Worm (Caenorhabditis elegans): ENCODE measurements around the gene mel-11.

mel-11 gene

DNA sequence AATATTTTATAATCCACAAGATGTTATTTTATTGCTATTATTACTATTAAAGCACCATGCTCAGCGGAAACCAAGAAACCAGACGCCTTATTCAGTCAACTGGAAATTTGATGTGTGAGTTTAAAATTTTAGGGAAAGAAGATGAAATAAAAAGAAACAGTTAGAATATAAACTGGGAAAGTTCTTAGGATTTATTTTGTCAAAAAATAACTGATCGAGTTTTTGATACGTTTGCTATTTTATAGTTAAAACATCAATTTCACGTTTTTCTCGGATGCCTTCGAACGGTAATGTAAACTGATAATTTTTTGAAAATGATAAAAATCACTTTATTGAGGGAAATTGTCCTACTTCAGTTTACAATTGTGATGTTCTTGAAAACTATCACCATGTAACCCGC, 14.1 kb downstream of the mel-11 start, which contains the start of gene C06C3.3:
Gene C06C3.3 (minus strand): TSS at position 101 of the 400 bp plus-strand sequence.
- no peak for TF ChIP-seq elt-3 (tag; optimal IDR thresholded peaks at IDR 0.05)
- TF ChIP-seq nhr-2 (tag; optimal IDR thresholded peaks at IDR 0.05): no peak
- TF ChIP-seq tbx-8 (GFP tag; optimal IDR thresholded peaks at IDR 0.05): no peak
- TF ChIP-seq ces-1 (GFP tag; optimal IDR thresholded peaks at IDR 0.05): no peak
- TF ChIP-seq ceh-83 (GFP tag; optimal IDR thresholded peaks at IDR 0.05): no peak
- TF ChIP-seq ceh-39 (tag; optimal IDR thresholded peaks at IDR 0.05): no peak
- no peak for TF ChIP-seq nhr-237 (tag; optimal IDR thresholded peaks at IDR 0.05)
- no peak for TF ChIP-seq pha-4 (tag; optimal IDR thresholded peaks at IDR 0.05)
- TF ChIP-seq bed-3 (GFP tag; optimal IDR thresholded peaks at IDR 0.05): no peak
- TF ChIP-seq mab-5 (tag; optimal IDR thresholded peaks at IDR 0.05): no peak
- no peak for TF ChIP-seq ztf-11 (tag; optimal IDR thresholded peaks at IDR 0.05)
- no peak for TF ChIP-seq sem-2 (GFP tag; optimal IDR thresholded peaks at IDR 0.05)
- TF ChIP-seq mls-2 (tag; optimal IDR thresholded peaks at IDR 0.05): no peak
- TF ChIP-seq cnd-1 (tag; optimal IDR thresholded peaks at IDR 0.05): no peak

DNA sequence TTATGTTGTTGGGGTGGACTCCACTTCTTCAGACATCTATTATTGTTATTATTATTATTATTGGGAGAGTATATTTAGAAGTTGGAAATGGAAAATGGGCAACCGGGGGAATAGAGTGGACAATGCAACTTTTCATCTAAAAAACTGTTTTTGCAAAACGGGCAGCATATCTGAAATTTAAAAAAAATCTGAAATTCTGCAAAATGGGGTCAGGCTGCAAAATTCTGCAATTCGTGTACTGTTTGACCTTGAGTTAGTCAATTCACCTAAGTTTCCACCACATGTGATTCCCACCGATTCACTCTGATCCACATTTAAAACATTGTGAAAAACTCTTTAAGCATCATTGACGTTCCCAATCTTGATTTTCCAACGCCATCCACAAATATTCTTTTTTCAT, 14.7 kb downstream of the mel-11 start, which contains the start of gene C06C3.4:
Gene C06C3.4 (plus strand): TSS at position 301 of the 400 bp plus-strand sequence.
- TF ChIP-seq nhr-237 (tag; optimal IDR thresholded peaks at IDR 0.05) (no peak), mls-2 (tag; optimal IDR thresholded peaks at IDR 0.05) (no peak), mep-1 (tag; optimal IDR thresholded peaks at IDR 0.05) (no peak), drap-1 (GFP tag; optimal IDR thresholded peaks at IDR 0.05) (no peak), unc-62 (GFP tag; optimal IDR thresholded peaks at IDR 0.05) (no peak), mab-5 (tag; optimal IDR thresholded peaks at IDR 0.05) (no peak), unc-39 (tag; optimal IDR thresholded peaks at IDR 0.05) (no peak), bed-3 (GFP tag; optimal IDR thresholded peaks at IDR 0.05) (no peak), ceh-39 (tag; optimal IDR thresholded peaks at IDR 0.05) (no peak)

DNA sequence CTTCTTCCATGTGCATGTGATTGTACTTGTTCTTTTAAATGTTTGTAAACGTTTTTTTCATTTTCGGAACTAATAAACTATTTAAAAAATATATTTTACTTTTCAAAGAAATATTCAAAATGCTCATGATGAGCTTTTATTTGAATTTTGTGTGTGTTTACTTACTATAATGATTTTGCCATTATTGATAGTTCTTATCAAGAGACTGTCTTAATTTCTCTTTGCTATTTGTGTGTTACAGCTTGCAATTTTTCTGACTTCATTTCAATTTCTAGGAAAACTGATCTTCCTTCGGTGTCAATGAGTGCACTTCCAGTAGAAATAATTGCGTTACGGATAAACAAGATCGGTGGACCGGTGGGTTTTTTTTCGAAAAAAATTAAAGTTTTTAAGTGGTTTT, 16.5 kb downstream of the mel-11 start, which contains the start of gene C06C3.12:
Gene C06C3.12 (plus strand): TSS at position 301 of the 400 bp plus-strand sequence.
- TF ChIP-seq mab-5 (tag; optimal IDR thresholded peaks at IDR 0.05) (no peak), hlh-1 (tag; optimal IDR thresholded peaks at IDR 0.05) (no peak), lsy-2 (tag; optimal IDR thresholded peaks at IDR 0.05) (no peak), ceh-83 (GFP tag; optimal IDR thresholded peaks at IDR 0.05) (no peak), nhr-12 (tag; optimal IDR thresholded peaks at IDR 0.05) (no peak), nhr-28 (tag; optimal IDR thresholded peaks at IDR 0.05) (no peak), snpc-4 (tag; optimal IDR thresholded peaks at IDR 0.05) (no peak), flh-1 (GFP tag; optimal IDR thresholded peaks at IDR 0.05) (no peak), elt-3 (tag; optimal IDR thresholded peaks at IDR 0.05) (no peak), zip-8 (tag; optimal IDR thresholded peaks at IDR 0.05) (no peak), sem-2 (GFP tag; optimal IDR thresholded peaks at IDR 0.05) (no peak), blmp-1 (tag; optimal IDR thresholded peaks at IDR 0.05) (no peak), nhr-76 (tag; optimal IDR thresholded peaks at IDR 0.05) (no peak), ztf-11 (tag; optimal IDR thresholded peaks at IDR 0.05) (no peak)

DNA sequence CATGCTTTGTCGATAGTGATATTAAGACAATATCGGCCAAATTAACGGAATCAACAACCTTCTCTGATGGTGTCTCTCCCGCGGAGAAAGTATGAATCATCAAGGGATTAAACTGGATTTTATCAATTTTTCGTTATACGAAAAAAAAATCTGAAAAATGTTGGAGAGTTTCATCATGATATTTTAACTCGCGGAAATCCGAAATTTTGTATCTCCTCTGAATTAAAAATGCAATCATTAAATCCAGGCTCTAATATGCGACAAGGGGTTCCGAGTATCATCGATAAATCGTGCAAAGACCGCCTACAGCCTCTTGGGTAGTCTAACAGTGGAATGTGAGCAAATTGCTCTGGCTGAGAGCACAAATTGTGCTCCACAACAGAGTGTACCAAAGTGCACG, 18.8 kb downstream of the mel-11 start, which contains the start of gene C06C3.10:
Gene C06C3.10 (minus strand): TSS at position 101 of the 400 bp plus-strand sequence.
- no peak for TF ChIP-seq ham-2 (GFP tag; optimal IDR thresholded peaks at IDR 0.05)
- no peak for TF ChIP-seq tbx-8 (GFP tag; optimal IDR thresholded peaks at IDR 0.05)
- no peak for TF ChIP-seq ceh-43 (GFP tag; optimal IDR thresholded peaks at IDR 0.05)
- no peak for TF ChIP-seq pha-4 (tag; optimal IDR thresholded peaks at IDR 0.05)
- TF ChIP-seq flh-1 (GFP tag; optimal IDR thresholded peaks at IDR 0.05): no peak
- no peak for TF ChIP-seq ceh-39 (tag; optimal IDR thresholded peaks at IDR 0.05)
- no peak for TF ChIP-seq elt-3 (tag; optimal IDR thresholded peaks at IDR 0.05)

DNA sequence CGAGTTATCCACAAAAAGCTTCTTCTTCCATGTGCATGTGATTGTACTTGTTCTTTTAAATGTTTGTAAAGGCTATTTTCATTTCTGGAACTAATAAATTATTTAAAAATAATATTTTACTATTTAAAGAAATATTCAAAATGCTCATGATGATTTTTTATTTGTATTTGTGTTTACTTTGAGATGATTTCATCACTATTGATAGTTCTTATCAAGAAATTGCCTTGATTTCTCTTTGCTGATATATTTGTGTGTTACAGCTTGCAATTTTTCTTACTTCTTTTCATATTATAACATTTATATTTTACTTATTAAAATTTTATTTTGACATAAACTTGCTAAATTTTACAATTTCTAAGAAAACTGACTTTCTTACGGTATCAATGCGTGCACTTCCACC, 19.8 kb downstream of the mel-11 start:
- TF ChIP-seq snpc-4 (tag; optimal IDR thresholded peaks at IDR 0.05) (no peak), ceh-83 (GFP tag; optimal IDR thresholded peaks at IDR 0.05) (no peak), sem-2 (GFP tag; optimal IDR thresholded peaks at IDR 0.05) (no peak), cnd-1 (tag; optimal IDR thresholded peaks at IDR 0.05) (no peak), ham-2 (GFP tag; optimal IDR thresholded peaks at IDR 0.05) (no peak), nhr-28 (tag; optimal IDR thresholded peaks at IDR 0.05) (no peak), nhr-76 (tag; optimal IDR thresholded peaks at IDR 0.05) (no peak), ztf-11 (tag; optimal IDR thresholded peaks at IDR 0.05) (no peak), zip-8 (tag; optimal IDR thresholded peaks at IDR 0.05) (no peak), lsy-2 (tag; optimal IDR thresholded peaks at IDR 0.05) (no peak)

DNA sequence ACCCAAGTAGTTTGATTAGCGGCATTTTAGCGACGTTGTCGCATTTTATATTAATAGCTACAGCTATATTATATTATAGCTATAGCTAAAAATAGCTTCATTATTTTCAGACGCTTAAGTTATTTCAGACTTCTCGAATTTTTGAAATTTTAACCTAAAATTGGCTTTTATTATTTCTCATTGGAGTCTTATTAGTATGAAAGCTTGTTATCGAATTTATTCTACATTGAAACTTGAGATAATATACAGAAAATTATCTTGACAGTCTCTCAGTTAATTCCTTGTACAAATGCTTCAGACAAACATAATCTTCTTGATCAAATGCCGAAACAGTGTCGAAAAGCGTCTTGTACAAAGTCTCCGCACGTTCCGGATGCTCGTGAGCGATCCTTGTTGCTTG, 21.5 kb downstream of the mel-11 start, which contains the start of gene srh-48:
Gene srh-48 (plus strand): TSS at position 301 of the 400 bp plus-strand sequence.
- no peak for TF ChIP-seq mls-2 (tag; optimal IDR thresholded peaks at IDR 0.05)
- TF ChIP-seq drap-1 (GFP tag; optimal IDR thresholded peaks at IDR 0.05): no peak
- TF ChIP-seq elt-1 (tag; optimal IDR thresholded peaks at IDR 0.05; ENCODE audit: borderline replicate concordance, insufficient read depth): no peak
- TF ChIP-seq sptf-1 (tag; optimal IDR thresholded peaks at IDR 0.05): no peak
- no peak for TF ChIP-seq unc-39 (tag; optimal IDR thresholded peaks at IDR 0.05)
- TF ChIP-seq nhr-76 (tag; optimal IDR thresholded peaks at IDR 0.05): no peak
- no peak for TF ChIP-seq zip-8 (tag; optimal IDR thresholded peaks at IDR 0.05)
- no peak for TF ChIP-seq ceh-83 (GFP tag; optimal IDR thresholded peaks at IDR 0.05)
- no peak for TF ChIP-seq ceh-39 (tag; optimal IDR thresholded peaks at IDR 0.05)
- TF ChIP-seq tbx-8 (GFP tag; optimal IDR thresholded peaks at IDR 0.05): no peak
- no peak for TF ChIP-seq lin-32 (GFP tag; optimal IDR thresholded peaks at IDR 0.05)
- TF ChIP-seq nhr-237 (tag; optimal IDR thresholded peaks at IDR 0.05): no peak
- TF ChIP-seq hlh-1 (tag; optimal IDR thresholded peaks at IDR 0.05): no peak
- no peak for TF ChIP-seq sem-2 (GFP tag; optimal IDR thresholded peaks at IDR 0.05)
- no peak for TF ChIP-seq pha-4 (tag; optimal IDR thresholded peaks at IDR 0.05)

Measured in whole organism, mixed stage, embryonic.